Worm (Caenorhabditis elegans) whole organism, L4/young adult: Measurements from ENCODE around the gene srx-34.

Source experiments
- W03F9.2 ChIP-seq: fragments of 150-350 bp; optimal IDR thresholded peaks from 2 replicates; lab custom pipeline; 2014; ENCODE audit warnings: missing biosample characterization, missing genetic modification characterization
- dao-5 ChIP-seq: sonication (generic microtip); optimal IDR thresholded peaks from 2 replicates; lab custom pipeline; 2016; ENCODE audit warnings: missing genotype, missing genetic modification characterization, moderate library complexity, missing compliant biosample characterization
- him-1 ChIP-seq: sonication (generic microtip); optimal IDR thresholded peaks from 2 replicates; lab custom pipeline; 2016; ENCODE audit warnings: missing genotype, missing genetic modification reagents, missing genetic modification characterization, missing compliant biosample characterization

DNA sequence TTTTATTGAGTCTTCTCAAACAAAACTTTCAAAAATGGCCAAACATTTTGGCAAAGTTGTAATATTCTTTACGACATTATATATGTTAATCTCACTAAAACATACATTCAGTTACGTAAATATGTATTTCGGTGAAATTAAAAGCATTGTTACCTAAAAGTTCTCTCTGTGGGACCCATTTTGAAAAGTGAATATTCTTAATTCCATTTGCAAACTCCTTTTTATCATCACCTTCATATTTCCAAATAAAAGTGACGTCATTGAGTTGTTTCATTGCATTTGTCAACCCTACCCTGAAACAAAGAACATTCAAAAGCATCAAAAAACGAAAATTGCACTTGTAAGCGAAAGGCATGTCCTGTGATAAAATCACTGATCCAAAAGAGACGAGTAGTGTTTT lies 20.3 kb upstream of the srx-34 start:
- no peak for TF ChIP-seq W03F9.2
- TF ChIP-seq him-1 (tag; lab: Kevin White, UChicago), result no peak
- TF ChIP-seq dao-5 (tag; lab: Kevin White, UChicago), result no peak
